Worm (Caenorhabditis elegans) whole organism, L4/young adult: ENCODE data around the gene srd-43.

ENCODE experiments used
- dao-5 ChIP-seq: sonication (generic microtip); optimal IDR thresholded peaks from 2 replicates; lab custom pipeline; 2016; ENCODE audit warnings: missing genotype, missing genetic modification characterization, moderate library complexity, missing compliant biosample characterization
- him-1 ChIP-seq: sonication (generic microtip); optimal IDR thresholded peaks from 2 replicates; lab custom pipeline; 2016; ENCODE audit warnings: missing genotype, missing genetic modification reagents, missing genetic modification characterization, missing compliant biosample characterization

DNA sequence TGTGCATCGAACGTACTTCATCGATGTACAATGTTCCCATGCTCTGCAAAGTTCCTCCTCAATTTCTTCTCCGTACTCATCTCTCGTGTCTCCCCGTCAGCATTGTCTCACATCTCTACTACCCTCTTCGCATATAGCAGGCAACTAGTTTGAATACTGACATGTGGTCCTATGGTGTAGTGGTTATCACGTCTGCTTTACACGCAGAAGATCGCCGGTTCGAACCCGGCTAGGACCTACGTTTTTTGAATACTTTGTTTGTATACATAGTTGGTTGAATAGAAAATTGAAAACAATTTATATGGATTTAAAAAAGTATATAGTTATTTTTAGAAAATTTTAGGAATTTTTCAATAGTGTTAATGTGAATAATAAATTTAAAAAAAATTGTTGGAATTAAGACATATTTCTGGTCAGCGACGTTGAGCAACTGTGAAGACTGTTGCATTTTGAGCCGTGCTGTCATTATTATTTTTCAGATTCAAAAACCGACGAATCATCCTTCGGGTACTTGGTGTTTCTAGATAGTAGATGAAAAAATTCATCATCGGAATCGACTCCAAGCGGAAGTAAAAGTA, 1.3 kb upstream of the srd-43 start:
- TF ChIP-seq dao-5 (tag; lab: Kevin White, UChicago) (peak; percentile 93), him-1 (tag; lab: Kevin White, UChicago) (peak; percentile 89)
